Fruit fly (Drosophila melanogaster): ENCODE data around the gene FER.

Gene FER

dm6 chr3R:9404104-9404512 lies 9.8 kb upstream of the FER start, which contains the start of the genes CG9356, BBIP1 and CG8135 (continued):
- TF ChIP-seq Hr3 (GFP tag; optimal IDR thresholded peaks at IDR 0.05): peak; percentile 75
- TF ChIP-seq CG10462 (GFP tag; optimal IDR thresholded peaks at IDR 0.05): peak; percentile 74
- TF ChIP-seq bbx (GFP tag; IDR thresholded peaks at IDR 0.05; ENCODE audit: partially characterized antibody): no peak
- TF ChIP-seq CG15601 (tag; optimal IDR thresholded peaks at IDR 0.05): peak; percentile 79
- peak; percentile 71 for TF ChIP-seq CG8924 (tag; optimal IDR thresholded peaks at IDR 0.05)
- TF ChIP-seq wek (GFP tag; optimal IDR thresholded peaks at IDR 0.05): no peak
- peak; percentile 23 for TF ChIP-seq CG7987 (GFP tag; optimal IDR thresholded peaks at IDR 0.05)
- peak; percentile 77 for TF ChIP-seq maf-S (GFP tag; optimal IDR thresholded peaks at IDR 0.05)
- no peak for TF ChIP-seq Gsc (GFP tag; IDR thresholded peaks at IDR 0.05)
- peak; percentile 68 for TF ChIP-seq cato (GFP tag; optimal IDR thresholded peaks at IDR 0.05; ENCODE audit: borderline replicate concordance)
- TF ChIP-seq her (GFP tag; optimal IDR thresholded peaks at IDR 0.05): peak; percentile 50
- TF ChIP-seq exex (tag; optimal IDR thresholded peaks at IDR 0.05): no peak
- TF ChIP-seq CG6813 (GFP tag; optimal IDR thresholded peaks at IDR 0.05): no peak
- peak; percentile 79 for TF ChIP-seq CG4854 (GFP tag; optimal IDR thresholded peaks at IDR 0.05)

- TF ChIP-seq CG11723 (GFP tag; optimal IDR thresholded peaks at IDR 0.05): peak; percentile 91
- TF ChIP-seq CG8924 (tag; optimal IDR thresholded peaks at IDR 0.05): peak; percentile 95
- peak; percentile 45; the same call in 1 of the 2 replicates for TF ChIP-seq Scr (GFP tag; IDR thresholded peaks at IDR 0.05; ENCODE audit: partially characterized antibody)
- TF ChIP-seq ewg (GFP tag; optimal IDR thresholded peaks at IDR 0.05): peak; percentile 90
- peak; percentile 83 for TF ChIP-seq Nf-YA (GFP tag; IDR thresholded peaks at IDR 0.05)
- peak; percentile 95 for TF ChIP-seq CG12155 (GFP tag; optimal IDR thresholded peaks at IDR 0.05)
- peak in 1 of 2 experiments; percentile 87 for TF ChIP-seq insv (GFP tag; optimal IDR thresholded peaks at IDR 0.05)
- peak in 1 of 2 experiments; percentile 87 for TF ChIP-seq Eip74EF (GFP tag; optimal IDR thresholded peaks at IDR 0.05)
- peak; percentile 85 for TF ChIP-seq D19A (tag; optimal IDR thresholded peaks at IDR 0.05)
- TF ChIP-seq dati (GFP tag; IDR thresholded peaks at IDR 0.05): peak; percentile 89
- TF ChIP-seq bowl (GFP tag; IDR thresholded peaks at IDR 0.05): peak; percentile 81
- peak; percentile 96 for TF ChIP-seq Camta (GFP tag; optimal IDR thresholded peaks at IDR 0.05)
- peak; percentile 97 for TF ChIP-seq sob (GFP tag; IDR thresholded peaks at IDR 0.05)
- peak; percentile 98 for TF ChIP-seq CG2120 (GFP tag; optimal IDR thresholded peaks at IDR 0.05)
- TF ChIP-seq CG11398 (GFP tag; optimal IDR thresholded peaks at IDR 0.05): peak; percentile 91
- TF ChIP-seq CG17361 (GFP tag; IDR thresholded peaks at IDR 0.05): peak; percentile 95
- peak; percentile 91 for TF ChIP-seq sens-2 (GFP tag; IDR thresholded peaks at IDR 0.05)
- peak; percentile 95 for TF ChIP-seq disco-r (GFP tag; optimal IDR thresholded peaks at IDR 0.05)
- TF ChIP-seq CG17802 (tag; optimal IDR thresholded peaks at IDR 0.05): peak; percentile 87
- peak; percentile 89 for TF ChIP-seq CG11696 (GFP tag; IDR thresholded peaks at IDR 0.05)
- TF ChIP-seq CkIIα-i1 (GFP tag; IDR thresholded peaks at IDR 0.05): peak; percentile 84
- TF ChIP-seq CG3281 (GFP tag; optimal IDR thresholded peaks at IDR 0.05): peak; percentile 94
- TF ChIP-seq Ssrp (tag; optimal IDR thresholded peaks at IDR 0.05): peak; percentile 93
- TF ChIP-seq Bteb2 (GFP tag; optimal IDR thresholded peaks at IDR 0.05): peak; percentile 96
- TF ChIP-seq Doc2 (GFP tag; IDR thresholded peaks at IDR 0.05): peak; percentile 89
- TF ChIP-seq CG7357 (GFP tag; IDR thresholded peaks at IDR 0.05): peak; percentile 83
- peak; percentile 93 for TF ChIP-seq bab2 (GFP tag; optimal IDR thresholded peaks at IDR 0.05)
- peak; percentile 25; the same call in 1 of the 4 replicates for TF ChIP-seq Dll (GFP tag; IDR thresholded peaks at IDR 0.05; ENCODE audit: partially characterized antibody)
- peak; percentile 42; the same call in 1 of the 3 replicates for TF ChIP-seq CG16813 (GFP tag; IDR thresholded peaks at IDR 0.05; ENCODE audit: partially characterized antibody)
- TF ChIP-seq CG3407 (GFP tag; optimal IDR thresholded peaks at IDR 0.05): peak; percentile 90
- TF ChIP-seq Chrac-16 (GFP tag; optimal IDR thresholded peaks at IDR 0.05): peak; percentile 96
- TF ChIP-seq Spps (tag; optimal IDR thresholded peaks at IDR 0.05): peak; percentile 91
- TF ChIP-seq zf30C (GFP tag; optimal IDR thresholded peaks at IDR 0.05): peak; percentile 62
- TF ChIP-seq lbe (GFP tag; optimal IDR thresholded peaks at IDR 0.05): peak; percentile 91
- TF ChIP-seq CG3726 (GFP tag; IDR thresholded peaks at IDR 0.05): peak; percentile 89
- TF ChIP-seq CG9876 (GFP tag; optimal IDR thresholded peaks at IDR 0.05): peak; percentile 97
These were observed 6.8 kb upstream of the FER start, which contains the start of the genes RpL34b and CG8132 for dm6 chr3R:9401127-9401603. RpL34b (minus strand) TSS chr3R:9401226. CG8132 (plus strand) TSS chr3R:9401495.

All from whole organism, embryonic.